Worm (Caenorhabditis elegans): ENCODE data around the gene H01M10.2.
A peak's percentile ranks its signal among the peaks of the same experiment; 100 is the strongest.

Gene H01M10.2

ce11 chrX:2581828-2582589 lies 3.5 kb downstream of the H01M10.2 start:
- TF ChIP-seq hnd-1 (tag; optimal IDR thresholded peaks at IDR 0.05) (no peak), hmg-4 (GFP tag; optimal IDR thresholded peaks at IDR 0.05) (no peak), sea-1 (GFP tag; conservative IDR thresholded peaks at IDR 0.05) (no peak), tbx-37 (GFP tag; conservative IDR thresholded peaks at IDR 0.05) (no peak), B0310.2 (tag; optimal IDR thresholded peaks at IDR 0.05) (no peak), aly-1 (tag; optimal IDR thresholded peaks at IDR 0.05) (no peak), hmbx-1 (tag; optimal IDR thresholded peaks at IDR 0.05) (no peak), scrt-1 (GFP tag; IDR thresholded peaks at IDR 0.05) (no peak), F13C5.2 (tag; optimal IDR thresholded peaks at IDR 0.05) (no peak), pes-1 (GFP tag; IDR thresholded peaks at IDR 0.05) (no peak), flt-1 (GFP tag; IDR thresholded peaks at IDR 0.05) (no peak)

ce11 chrX:2580524-2580981 lies 5.0 kb downstream of the H01M10.2 start, which contains the start of gene H01M10.1:
H01M10.1 (minus strand) TSS chrX:2580574.
- TF ChIP-seq ama-1 (optimal IDR thresholded peaks at IDR 0.05) = no peak
- TF ChIP-seq ets-7 (tag; optimal IDR thresholded peaks at IDR 0.05) = no peak
- TF ChIP-seq flt-1 (GFP tag; IDR thresholded peaks at IDR 0.05) = no peak
- TF ChIP-seq sea-1 (GFP tag; conservative IDR thresholded peaks at IDR 0.05) = no peak
- TF ChIP-seq aly-1 (tag; optimal IDR thresholded peaks at IDR 0.05) = no peak
- no peak for TF ChIP-seq hnd-1 (tag; optimal IDR thresholded peaks at IDR 0.05)
- no peak for TF ChIP-seq tbx-11 (GFP tag; IDR thresholded peaks at IDR 0.05)
- no peak for TF ChIP-seq pes-1 (GFP tag; IDR thresholded peaks at IDR 0.05)
- TF ChIP-seq hmbx-1 (tag; optimal IDR thresholded peaks at IDR 0.05) = no peak
- no peak for TF ChIP-seq scrt-1 (GFP tag; IDR thresholded peaks at IDR 0.05)
- TF ChIP-seq F13C5.2 (tag; optimal IDR thresholded peaks at IDR 0.05) = no peak
- no peak for TF ChIP-seq tbx-37 (GFP tag; conservative IDR thresholded peaks at IDR 0.05)
- TF ChIP-seq hmg-4 (GFP tag; optimal IDR thresholded peaks at IDR 0.05) = no peak
- no peak for TF ChIP-seq B0310.2 (tag; optimal IDR thresholded peaks at IDR 0.05)
- TF ChIP-seq ceh-13 (GFP tag; optimal IDR thresholded peaks at IDR 0.05) = no peak
- no peak for TF ChIP-seq ceh-36 (tag; optimal IDR thresholded peaks at IDR 0.05)
- TF ChIP-seq tra-4 (tag; optimal IDR thresholded peaks at IDR 0.05) = no peak

- TF ChIP-seq tra-4 (tag; optimal IDR thresholded peaks at IDR 0.05) = no peak
Observed at ce11 chrX:2577442-2577841, 8.1 kb downstream of the H01M10.2 start, which contains the start of gene ttr-42. ttr-42 (plus strand) TSS chrX:2577742.

- TF ChIP-seq hmbx-1 (tag; optimal IDR thresholded peaks at IDR 0.05) (no peak), hnd-1 (tag; optimal IDR thresholded peaks at IDR 0.05) (no peak), ceh-36 (tag; optimal IDR thresholded peaks at IDR 0.05) (no peak), sea-1 (GFP tag; conservative IDR thresholded peaks at IDR 0.05) (no peak), F13C5.2 (tag; optimal IDR thresholded peaks at IDR 0.05) (peak; percentile 66), hmg-4 (GFP tag; optimal IDR thresholded peaks at IDR 0.05) (peak; percentile 53), aly-1 (tag; optimal IDR thresholded peaks at IDR 0.05) (no peak)
Observed at ce11 chrX:2572646-2573149, 12.9 kb downstream of the H01M10.2 start, which contains the start of the genes ccd-5 and F52H2.1. ccd-5 (minus strand) TSS chrX:2572653. F52H2.1 (plus strand) TSS chrX:2573099.

ce11 chrX:2569040-2569439 lies 16.5 kb downstream of the H01M10.2 start:
- no peak for TF ChIP-seq ceh-36 (tag; optimal IDR thresholded peaks at IDR 0.05)
- no peak for TF ChIP-seq aly-1 (tag; optimal IDR thresholded peaks at IDR 0.05)
- TF ChIP-seq scrt-1 (GFP tag; IDR thresholded peaks at IDR 0.05) = no peak
- no peak for TF ChIP-seq hmg-4 (GFP tag; optimal IDR thresholded peaks at IDR 0.05)
- no peak for TF ChIP-seq tbx-11 (GFP tag; IDR thresholded peaks at IDR 0.05)
- no peak for TF ChIP-seq tbx-37 (GFP tag; conservative IDR thresholded peaks at IDR 0.05)
- TF ChIP-seq ceh-13 (GFP tag; optimal IDR thresholded peaks at IDR 0.05) = no peak
- TF ChIP-seq B0310.2 (tag; optimal IDR thresholded peaks at IDR 0.05) = no peak
- no peak for TF ChIP-seq hnd-1 (tag; optimal IDR thresholded peaks at IDR 0.05)
- TF ChIP-seq ets-7 (tag; optimal IDR thresholded peaks at IDR 0.05) = no peak
- no peak for TF ChIP-seq flt-1 (GFP tag; IDR thresholded peaks at IDR 0.05)
- TF ChIP-seq F13C5.2 (tag; optimal IDR thresholded peaks at IDR 0.05) = no peak
- TF ChIP-seq tra-4 (tag; optimal IDR thresholded peaks at IDR 0.05) = no peak
- TF ChIP-seq sea-1 (GFP tag; conservative IDR thresholded peaks at IDR 0.05) = no peak
- no peak for TF ChIP-seq ama-1 (optimal IDR thresholded peaks at IDR 0.05)
- no peak for TF ChIP-seq pes-1 (GFP tag; IDR thresholded peaks at IDR 0.05)

ce11 chrX:2567761-2568160 lies 17.8 kb downstream of the H01M10.2 start:
- TF ChIP-seq hnd-1 (tag; optimal IDR thresholded peaks at IDR 0.05) (no peak), ceh-36 (tag; optimal IDR thresholded peaks at IDR 0.05) (no peak), tra-4 (tag; optimal IDR thresholded peaks at IDR 0.05) (no peak), sea-1 (GFP tag; conservative IDR thresholded peaks at IDR 0.05) (no peak), ceh-13 (GFP tag; optimal IDR thresholded peaks at IDR 0.05) (no peak), ets-7 (tag; optimal IDR thresholded peaks at IDR 0.05) (no peak), hmg-4 (GFP tag; optimal IDR thresholded peaks at IDR 0.05) (no peak), pes-1 (GFP tag; IDR thresholded peaks at IDR 0.05) (no peak), F13C5.2 (tag; optimal IDR thresholded peaks at IDR 0.05) (no peak), tbx-11 (GFP tag; IDR thresholded peaks at IDR 0.05) (no peak), tbx-37 (GFP tag; conservative IDR thresholded peaks at IDR 0.05) (no peak), B0310.2 (tag; optimal IDR thresholded peaks at IDR 0.05) (no peak), aly-1 (tag; optimal IDR thresholded peaks at IDR 0.05) (no peak), ama-1 (optimal IDR thresholded peaks at IDR 0.05) (no peak), scrt-1 (GFP tag; IDR thresholded peaks at IDR 0.05) (no peak)

- TF ChIP-seq sea-1 (GFP tag; conservative IDR thresholded peaks at IDR 0.05) (no peak), ets-7 (tag; optimal IDR thresholded peaks at IDR 0.05) (no peak), F13C5.2 (tag; optimal IDR thresholded peaks at IDR 0.05) (no peak), ama-1 (optimal IDR thresholded peaks at IDR 0.05) (no peak), hmg-4 (GFP tag; optimal IDR thresholded peaks at IDR 0.05) (no peak), scrt-1 (GFP tag; IDR thresholded peaks at IDR 0.05) (no peak), hnd-1 (tag; optimal IDR thresholded peaks at IDR 0.05) (no peak), B0310.2 (tag; optimal IDR thresholded peaks at IDR 0.05) (no peak), ceh-36 (tag; optimal IDR thresholded peaks at IDR 0.05) (no peak), hmbx-1 (tag; optimal IDR thresholded peaks at IDR 0.05) (no peak), flt-1 (GFP tag; IDR thresholded peaks at IDR 0.05) (no peak), pes-1 (GFP tag; IDR thresholded peaks at IDR 0.05) (no peak), tbx-37 (GFP tag; conservative IDR thresholded peaks at IDR 0.05) (no peak)
Observed at ce11 chrX:2565308-2565773, 20.2 kb downstream of the H01M10.2 start, which contains the start of gene F52H2.15. F52H2.15 (plus strand) TSS chrX:2565358.

Measured in whole organism, early embryonic.